Worm (Caenorhabditis elegans): ENCODE results near the gene tag-180.

- TF ChIP-seq peb-1 (tag; optimal IDR thresholded peaks at IDR 0.05) (no peak), egl-27 (tag; optimal IDR thresholded peaks at IDR 0.05) (no peak), F13H6.1 (tag; optimal IDR thresholded peaks at IDR 0.05) (no peak), ztf-11 (tag; optimal IDR thresholded peaks at IDR 0.05) (no peak), blmp-1 (tag; optimal IDR thresholded peaks at IDR 0.05; ENCODE audit: insufficient read depth) (no peak), elt-3 (tag; optimal IDR thresholded peaks at IDR 0.05) (no peak), nhr-10 (tag; optimal IDR thresholded peaks at IDR 0.05) (no peak)
These were observed 47.6 kb downstream of the tag-180 start, which contains the start of gene unc-130 for ce11 chrII:11281666-11282065.

Data from whole organism, L2 larva.